Worm (Caenorhabditis elegans): ENCODE data around the gene F44G4.7.

The F44G4.7 gene

DNA sequence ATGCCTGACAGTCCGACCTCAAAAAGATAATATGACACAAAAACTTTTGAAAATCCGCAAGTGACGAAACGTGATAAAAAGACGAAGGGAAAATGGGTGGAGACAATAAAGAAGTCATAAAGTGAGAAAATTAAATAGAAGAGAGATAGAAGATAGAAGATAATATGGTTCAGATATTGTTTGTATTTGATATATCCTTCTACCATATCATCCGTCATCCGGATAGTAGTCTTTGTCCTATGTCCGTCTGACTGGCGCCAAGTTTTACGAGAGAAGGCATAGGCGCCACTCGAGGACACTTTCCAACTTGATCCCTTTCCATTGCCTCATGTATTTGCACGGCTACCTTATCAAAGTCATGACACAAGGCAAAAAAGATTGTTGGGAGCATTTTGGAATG is 26.9 kb upstream of the F44G4.7 start (continued):
- TF ChIP-seq unc-130 (tag; optimal IDR thresholded peaks at IDR 0.05) (peak; percentile 18), lsy-2 (tag; optimal IDR thresholded peaks at IDR 0.05) (peak in 1 of 2 experiments; percentile 31), nhr-85 (tag) (peak; percentile 91), skn-1 (tag; optimal IDR thresholded peaks at IDR 0.05) (no peak), snu-23 (GFP tag; optimal IDR thresholded peaks at IDR 0.05) (peak; percentile 56), mdl-1 (tag; optimal IDR thresholded peaks at IDR 0.05) (peak in 1 of 2 experiments; percentile 15), nhr-20 (tag; optimal IDR thresholded peaks at IDR 0.05) (peak; percentile 63), blmp-1 (tag; optimal IDR thresholded peaks at IDR 0.05) (peak; percentile 93), tlp-1 (tag; optimal IDR thresholded peaks at IDR 0.05) (no peak), pax-3 (tag; optimal IDR thresholded peaks at IDR 0.05) (no peak), lin-15B (tag; optimal IDR thresholded peaks at IDR 0.05) (no peak), rnt-1 (tag; optimal IDR thresholded peaks at IDR 0.05) (no peak), nhr-19 (GFP tag; conservative IDR thresholded peaks at IDR 0.05) (no peak; the same call in 1 of the 2 replicates), nhr-77 (tag; optimal IDR thresholded peaks at IDR 0.05) (no peak)

DNA sequence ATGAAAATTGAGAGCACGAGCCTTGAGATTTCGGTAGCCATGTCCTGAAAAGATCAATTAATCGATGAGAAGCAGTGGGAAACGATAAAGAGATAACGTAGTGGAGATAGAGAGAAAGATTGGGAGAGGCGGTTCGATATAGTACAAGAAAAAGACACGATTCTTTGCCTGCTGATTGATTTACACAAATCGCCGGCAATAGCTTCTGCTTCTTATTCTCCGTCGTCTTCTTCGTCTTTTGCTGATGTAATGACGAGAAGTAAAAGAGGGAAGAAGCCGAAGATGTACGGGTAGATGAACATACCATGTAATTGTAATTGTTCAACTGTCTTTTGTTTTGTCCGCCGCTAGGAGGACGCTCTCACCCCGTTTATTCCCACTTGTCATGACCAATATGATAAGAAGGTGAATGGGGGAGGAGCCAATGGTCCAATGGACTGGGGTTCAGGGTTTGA is 24.3 kb upstream of the F44G4.7 start, which contains the start of gene F37B12.1:
TSS of gene F37B12.1 (minus strand) at position 51 of the 455 bp plus-strand sequence.
- TF ChIP-seq nhr-19 (GFP tag; conservative IDR thresholded peaks at IDR 0.05), result no peak
- no peak for TF ChIP-seq nhr-71 (tag; optimal IDR thresholded peaks at IDR 0.05)
- no peak for TF ChIP-seq efl-3 (GFP tag; optimal IDR thresholded peaks at IDR 0.05)
- no peak for TF ChIP-seq C16A3.4 (tag; optimal IDR thresholded peaks at IDR 0.05)
- TF ChIP-seq ces-1 (GFP tag; optimal IDR thresholded peaks at IDR 0.05), result no peak
- TF ChIP-seq mdl-1 (tag; optimal IDR thresholded peaks at IDR 0.05), result no peak
- TF ChIP-seq blmp-1 (tag; optimal IDR thresholded peaks at IDR 0.05), result peak; percentile 7
- TF ChIP-seq skn-1 (tag; optimal IDR thresholded peaks at IDR 0.05), result no peak
- TF ChIP-seq nhr-20 (tag; optimal IDR thresholded peaks at IDR 0.05), result no peak
- TF ChIP-seq sox-4 (tag; optimal IDR thresholded peaks at IDR 0.05), result no peak
- TF ChIP-seq ztf-11 (tag; optimal IDR thresholded peaks at IDR 0.05), result no peak
- TF ChIP-seq elt-3 (tag; optimal IDR thresholded peaks at IDR 0.05), result peak in 1 of 6 experiments; percentile 14
- TF ChIP-seq pag-3 (tag; optimal IDR thresholded peaks at IDR 0.05; ENCODE audit: borderline replicate concordance, insufficient read depth), result no peak

DNA sequence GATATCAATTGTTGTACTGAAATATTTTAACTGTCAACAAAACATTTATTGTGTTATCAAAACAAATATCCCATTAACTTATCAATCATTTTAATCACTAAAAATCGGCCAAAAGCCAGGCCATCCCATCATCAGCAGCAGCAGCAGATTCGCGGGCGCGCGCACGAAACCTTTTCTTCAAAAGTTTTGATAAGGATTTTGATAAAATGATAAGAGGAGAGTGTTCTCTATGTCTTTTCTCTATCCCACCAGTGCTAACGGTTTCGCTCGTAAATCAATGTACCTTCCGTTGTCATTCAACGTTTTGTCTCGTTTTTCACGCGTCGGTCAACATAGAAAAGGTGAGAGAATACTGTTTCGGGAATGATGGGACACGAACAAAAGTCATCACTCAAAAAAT is 23.1 kb upstream of the F44G4.7 start:
- TF ChIP-seq C04F5.9 (tag; optimal IDR thresholded peaks at IDR 0.05) (no peak), elt-2 (tag; optimal IDR thresholded peaks at IDR 0.05) (no peak), ceh-63 (GFP tag; optimal IDR thresholded peaks at IDR 0.05) (no peak), egl-27 (tag; optimal IDR thresholded peaks at IDR 0.05) (no peak), elt-3 (tag; optimal IDR thresholded peaks at IDR 0.05) (peak; percentile 22 to 98 (median 56)), pax-3 (tag; optimal IDR thresholded peaks at IDR 0.05) (no peak), pag-3 (tag; optimal IDR thresholded peaks at IDR 0.05; ENCODE audit: borderline replicate concordance, insufficient read depth) (no peak), lin-35 (GFP tag; optimal IDR thresholded peaks at IDR 0.05) (no peak), unc-130 (tag; optimal IDR thresholded peaks at IDR 0.05) (no peak), Y116A8C.19 (tag; optimal IDR thresholded peaks at IDR 0.05; ENCODE audit: borderline replicate concordance) (no peak), unc-30 (tag; optimal IDR thresholded peaks at IDR 0.05) (no peak), nhr-71 (tag; optimal IDR thresholded peaks at IDR 0.05) (peak; percentile 34), lin-39 (tag; optimal IDR thresholded peaks at IDR 0.05) (no peak), sptf-1 (tag; optimal IDR thresholded peaks at IDR 0.05) (no peak), ceh-82 (tag; optimal IDR thresholded peaks at IDR 0.05) (no peak), lin-13 (GFP tag; optimal IDR thresholded peaks at IDR 0.05) (no peak), nhr-85 (tag) (peak; percentile 85), nhr-76 (tag; optimal IDR thresholded peaks at IDR 0.05) (no peak), nhr-20 (tag; optimal IDR thresholded peaks at IDR 0.05) (peak; percentile 36), lir-3 (tag; optimal IDR thresholded peaks at IDR 0.05; ENCODE audit: poor library complexity) (no peak), mdl-1 (tag; optimal IDR thresholded peaks at IDR 0.05) (no peak), nhr-47 (tag; optimal IDR thresholded peaks at IDR 0.05) (no peak), ceh-90 (tag; optimal IDR thresholded peaks at IDR 0.05) (no peak), nhr-11 (tag; optimal IDR thresholded peaks at IDR 0.05) (no peak), alr-1 (tag; optimal IDR thresholded peaks at IDR 0.05; ENCODE audit: borderline replicate concordance) (no peak), sup-37 (GFP tag; optimal IDR thresholded peaks at IDR 0.05) (no peak), ces-1 (GFP tag; optimal IDR thresholded peaks at IDR 0.05) (no peak), fkh-4 (tag; optimal IDR thresholded peaks at IDR 0.05; ENCODE audit: borderline replicate concordance) (no peak), hpl-2 (GFP tag; optimal IDR thresholded peaks at IDR 0.05) (no peak), ets-5 (GFP tag; IDR thresholded peaks at IDR 0.05) (no peak), ceh-88 (GFP tag; IDR thresholded peaks at IDR 0.05) (no peak), ceh-8 (GFP tag; optimal IDR thresholded peaks at IDR 0.05) (no peak), mef-2 (tag; optimal IDR thresholded peaks at IDR 0.05) (no peak), nhr-90 (tag; optimal IDR thresholded peaks at IDR 0.05; ENCODE audit: poor library complexity) (no peak)

Data from whole organism, L1 larva.